Worm (Caenorhabditis elegans): ENCODE measurements around the gene dcaf-1.

Gene dcaf-1

ce11 chrIV:9667084-9667483, 39.4 kb downstream of the dcaf-1 start:
- TF ChIP-seq ceh-24 (tag; optimal IDR thresholded peaks at IDR 0.05) = no peak
- TF ChIP-seq ceh-30 (tag; optimal IDR thresholded peaks at IDR 0.05) = peak; percentile 8
- TF ChIP-seq tbx-2 (tag; optimal IDR thresholded peaks at IDR 0.05) = peak; percentile 45
- peak; percentile 19 for TF ChIP-seq elt-2 (tag; optimal IDR thresholded peaks at IDR 0.05)
- TF ChIP-seq ztf-16 (tag; optimal IDR thresholded peaks at IDR 0.05) = no peak
- no peak for TF ChIP-seq fkh-6 (tag; optimal IDR thresholded peaks at IDR 0.05)
- TF ChIP-seq pha-2 (tag; optimal IDR thresholded peaks at IDR 0.05) = no peak
- TF ChIP-seq ceh-34 (tag; optimal IDR thresholded peaks at IDR 0.05) = peak; percentile 38
- TF ChIP-seq eyg-1 (tag; optimal IDR thresholded peaks at IDR 0.05) = no peak
- no peak for TF ChIP-seq rnt-1 (tag; optimal IDR thresholded peaks at IDR 0.05)
- TF ChIP-seq nfya-1 (tag; optimal IDR thresholded peaks at IDR 0.05) = peak; percentile 25
- TF ChIP-seq fkh-10 (GFP tag; optimal IDR thresholded peaks at IDR 0.05) = no peak
- TF ChIP-seq ceh-31 (tag; optimal IDR thresholded peaks at IDR 0.05) = no peak
- no peak for TF ChIP-seq hlh-15 (tag; optimal IDR thresholded peaks at IDR 0.05)
- TF ChIP-seq lim-6 (tag; optimal IDR thresholded peaks at IDR 0.05) = no peak
- no peak for TF ChIP-seq ceh-6 (GFP tag; optimal IDR thresholded peaks at IDR 0.05)

- no peak for TF ChIP-seq hlh-15 (tag; optimal IDR thresholded peaks at IDR 0.05)
- TF ChIP-seq unc-42 (tag; optimal IDR thresholded peaks at IDR 0.05) = peak; percentile 82
- TF ChIP-seq ceh-18 (tag; optimal IDR thresholded peaks at IDR 0.05) = no peak
Measured at ce11 chrIV:9659999-9660398, 46.5 kb downstream of the dcaf-1 start.

ce11 chrIV:9657753-9658152, 48.8 kb downstream of the dcaf-1 start, which contains the start of gene acc-1:
Gene acc-1, plus strand, starts transcription at chrIV:9658053.
- TF ChIP-seq pag-3 (tag; optimal IDR thresholded peaks at IDR 0.05; ENCODE audit: borderline replicate concordance) = no peak
- TF ChIP-seq unc-55 (GFP tag; optimal IDR thresholded peaks at IDR 0.05) = no peak
- no peak for TF ChIP-seq ceh-48 (tag; optimal IDR thresholded peaks at IDR 0.05)
- no peak for TF ChIP-seq hlh-8 (tag; optimal IDR thresholded peaks at IDR 0.05)
- no peak for TF ChIP-seq Y22D7AL.16 (tag; optimal IDR thresholded peaks at IDR 0.05)
- TF ChIP-seq unc-42 (tag; optimal IDR thresholded peaks at IDR 0.05) = no peak
- TF ChIP-seq K09A11.1 (tag; optimal IDR thresholded peaks at IDR 0.05; ENCODE audit: insufficient read depth) = no peak
- TF ChIP-seq elt-2 (tag; optimal IDR thresholded peaks at IDR 0.05) = no peak
- no peak for TF ChIP-seq pat-9 (tag; optimal IDR thresholded peaks at IDR 0.05)
- no peak for TF ChIP-seq syd-9 (tag; optimal IDR thresholded peaks at IDR 0.05)
- no peak for TF ChIP-seq mec-3 (tag; optimal IDR thresholded peaks at IDR 0.05; ENCODE audit: borderline replicate concordance)
- no peak for TF ChIP-seq ceh-9 (tag; optimal IDR thresholded peaks at IDR 0.05)
- TF ChIP-seq pros-1 (tag; optimal IDR thresholded peaks at IDR 0.05) = no peak
- TF ChIP-seq pha-4 (tag; optimal IDR thresholded peaks at IDR 0.05) = no peak
- TF ChIP-seq ahr-1 (tag; optimal IDR thresholded peaks at IDR 0.05) = no peak
- TF ChIP-seq ama-1 (optimal IDR thresholded peaks at IDR 0.05) = no peak
- TF ChIP-seq fkh-10 (GFP tag; optimal IDR thresholded peaks at IDR 0.05) = no peak
- TF ChIP-seq ztf-16 (tag; optimal IDR thresholded peaks at IDR 0.05) = no peak
- TF ChIP-seq ceh-34 (tag; optimal IDR thresholded peaks at IDR 0.05) = no peak

- no peak for TF ChIP-seq sox-4 (tag; optimal IDR thresholded peaks at IDR 0.05)
- TF ChIP-seq hlh-15 (tag; optimal IDR thresholded peaks at IDR 0.05) = no peak
- TF ChIP-seq C08G9.2 (tag; optimal IDR thresholded peaks at IDR 0.05) = no peak
- TF ChIP-seq pha-4 (tag; optimal IDR thresholded peaks at IDR 0.05) = no peak
- TF ChIP-seq sdc-2 (tag; optimal IDR thresholded peaks at IDR 0.05) = no peak
- peak; percentile 85 for TF ChIP-seq unc-42 (tag; optimal IDR thresholded peaks at IDR 0.05)
Measured at ce11 chrIV:9655556-9655955, 51.0 kb downstream of the dcaf-1 start.

- no peak for TF ChIP-seq ztf-16 (tag; optimal IDR thresholded peaks at IDR 0.05)
- TF ChIP-seq elt-4 (tag; optimal IDR thresholded peaks at IDR 0.05) = no peak
- TF ChIP-seq rnt-1 (tag; optimal IDR thresholded peaks at IDR 0.05) = no peak
- TF ChIP-seq ref-2 (tag; optimal IDR thresholded peaks at IDR 0.05) = no peak
- TF ChIP-seq pax-1 (tag; optimal IDR thresholded peaks at IDR 0.05) = no peak
- no peak for TF ChIP-seq mec-3 (tag; optimal IDR thresholded peaks at IDR 0.05; ENCODE audit: borderline replicate concordance)
- TF ChIP-seq tbx-2 (tag; optimal IDR thresholded peaks at IDR 0.05) = no peak
- no peak for TF ChIP-seq dmd-4 (tag; optimal IDR thresholded peaks at IDR 0.05; ENCODE audit: borderline replicate concordance)
- TF ChIP-seq ttx-3 (tag; optimal IDR thresholded peaks at IDR 0.05) = no peak
- no peak for TF ChIP-seq K02D7.2 (tag; optimal IDR thresholded peaks at IDR 0.05)
- no peak for TF ChIP-seq ceh-14 (tag; optimal IDR thresholded peaks at IDR 0.05)
- no peak for TF ChIP-seq hlh-6 (tag; optimal IDR thresholded peaks at IDR 0.05)
- TF ChIP-seq unc-42 (tag; optimal IDR thresholded peaks at IDR 0.05) = no peak
- no peak for TF ChIP-seq unc-3 (GFP tag; conservative IDR thresholded peaks at IDR 0.05)
- no peak for TF ChIP-seq unc-3 (tag; optimal IDR thresholded peaks at IDR 0.05)
- no peak for TF ChIP-seq nfya-1 (tag; optimal IDR thresholded peaks at IDR 0.05)
- no peak for TF ChIP-seq ceh-24 (tag; optimal IDR thresholded peaks at IDR 0.05)
- TF ChIP-seq odd-2 (tag; optimal IDR thresholded peaks at IDR 0.05) = no peak
- TF ChIP-seq ceh-48 (tag; optimal IDR thresholded peaks at IDR 0.05) = no peak
Measured at ce11 chrIV:9654017-9654416, 52.5 kb downstream of the dcaf-1 start, which contains the start of gene F58G6.7. Gene F58G6.7, plus strand, starts transcription at chrIV:9654317.
